Fruit fly (Drosophila melanogaster): Measurements from ENCODE around the gene Mrp5.

DNA sequence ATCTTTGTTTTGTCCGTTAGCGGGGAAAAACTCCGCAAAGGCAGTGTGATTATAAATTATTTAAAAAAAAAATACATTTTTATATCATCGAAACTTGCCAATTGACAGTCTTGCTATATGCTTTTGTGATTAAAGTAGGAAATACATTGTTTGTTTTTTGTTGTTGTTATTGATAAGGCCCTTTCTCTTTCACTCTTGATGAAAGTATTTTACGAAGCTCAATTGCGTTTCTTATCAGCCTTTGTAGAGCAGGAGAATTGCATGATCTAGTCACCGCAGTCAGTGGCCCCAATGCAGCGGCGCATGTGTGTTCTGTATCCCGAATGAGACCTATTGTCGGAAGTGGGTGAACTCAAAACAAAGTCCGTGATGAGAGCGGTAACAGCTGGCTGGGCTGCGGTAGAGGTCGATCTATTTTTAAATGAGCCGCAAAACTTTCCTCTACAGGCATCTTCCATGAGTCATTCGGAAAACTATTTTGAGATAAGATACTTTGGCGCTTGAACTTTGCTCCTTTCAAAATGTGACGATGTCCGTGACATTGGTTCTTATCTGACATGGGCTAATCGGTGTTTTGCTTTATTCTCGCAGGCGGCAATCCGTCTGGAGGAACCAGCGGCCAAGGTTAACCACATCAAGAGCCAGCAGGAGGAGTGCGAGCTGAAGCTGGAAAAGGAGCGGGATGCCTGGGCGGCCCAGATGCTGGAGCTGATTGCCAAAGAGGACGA lies 35.0 kb upstream of the Mrp5 start:
- TF ChIP-seq cyc (GFP tag; optimal IDR thresholded peaks at IDR 0.05) (no peak), Ets96B (tag; optimal IDR thresholded peaks at IDR 0.05) (no peak), topi (GFP tag; optimal IDR thresholded peaks at IDR 0.05) (no peak), OdsH (GFP tag; optimal IDR thresholded peaks at IDR 0.05) (no peak), Sox15 (GFP tag; optimal IDR thresholded peaks at IDR 0.05) (no peak), CG6276 (GFP tag; optimal IDR thresholded peaks at IDR 0.05) (no peak), CG6808 (GFP tag; optimal IDR thresholded peaks at IDR 0.05) (peak; percentile 52)
